Fruit fly (Drosophila melanogaster) whole organism, prepupa: ENCODE measurements around the gene sphe.

Experiments used
- Blimp-1 ChIP-seq: fragments of 200-800 bp; sonication (Bioruptor generic); optimal IDR thresholded peaks from 3 replicates; lab custom pipeline; 2017; ENCODE audit warnings: missing biosample characterization, missing genetic modification characterization, mild to moderate bottlenecking, moderate library complexity, missing genetic modification reagents
- CG10631 ChIP-seq: fragments of 200-800 bp; sonication (Bioruptor generic); optimal IDR thresholded peaks from 2 replicates; lab custom pipeline; 2016; ENCODE audit warnings: missing biosample characterization, missing genetic modification characterization
- CG11294 ChIP-seq: fragments of 200-800 bp; sonication (Bioruptor generic); IDR thresholded peaks from 2 replicates; pipeline ENCODE4 v1.3.6; 2022; ENCODE audit warnings: missing biosample characterization, missing genetic modification characterization
- CG16779 ChIP-seq: fragments of 200-800 bp; sonication (Bioruptor generic); optimal IDR thresholded peaks from 3 replicates; lab custom pipeline; 2017; ENCODE audit warnings: missing biosample characterization, mild to moderate bottlenecking, missing genetic modification characterization
- CG3032 ChIP-seq: fragments of 200-800 bp; optimal IDR thresholded peaks from 2 replicates; lab custom pipeline; 2019; ENCODE audit warnings: missing biosample characterization, mild to moderate bottlenecking, missing genetic modification characterization, moderate library complexity
- CG31627 ChIP-seq: fragments of 200-800 bp; sonication (Bioruptor generic); optimal IDR thresholded peaks from 3 replicates; lab custom pipeline; 2016; ENCODE audit warnings: missing biosample characterization, missing genetic modification characterization
- CG32006 ChIP-seq: fragments of 200-800 bp; sonication (Bioruptor generic); optimal IDR thresholded peaks from 3 replicates; lab custom pipeline; 2017; ENCODE audit warnings: missing biosample characterization, mild to moderate bottlenecking, missing genetic modification characterization
- CG4318 ChIP-seq: fragments of 200-800 bp; sonication (Bioruptor generic); optimal IDR thresholded peaks from 3 replicates; lab custom pipeline; 2017; ENCODE audit warnings: missing biosample characterization, mild to moderate bottlenecking, missing genetic modification characterization
- CG6163 ChIP-seq: fragments of 200-800 bp; sonication (Bioruptor generic); IDR thresholded peaks from 3 replicates; pipeline ENCODE4 v1.3.6; 2022; ENCODE audit warnings: missing biosample characterization, missing genetic modification characterization
- CG6276 ChIP-seq: fragments of 200-800 bp; sonication (Bioruptor generic); optimal IDR thresholded peaks from 2 replicates; lab custom pipeline; 2017; ENCODE audit warnings: missing biosample characterization, mild to moderate bottlenecking, missing genetic modification characterization
- CG6792 ChIP-seq: fragments of 200-800 bp; sonication (Bioruptor generic); optimal IDR thresholded peaks from 3 replicates; lab custom pipeline; 2016; ENCODE audit warnings: missing biosample characterization, missing genetic modification characterization
- CG6808 ChIP-seq: fragments of 200-800 bp; sonication (Bioruptor generic); optimal IDR thresholded peaks from 3 replicates; lab custom pipeline; 2017; ENCODE audit warnings: missing biosample characterization, missing genetic modification characterization, mild to moderate bottlenecking, moderate library complexity, missing genetic modification reagents
- CG6854 ChIP-seq: fragments of 200-800 bp; sonication (Bioruptor generic); optimal IDR thresholded peaks from 2 replicates; lab custom pipeline; 2017; ENCODE audit warnings: missing biosample characterization, mild to moderate bottlenecking, missing genetic modification characterization
- CG7368 ChIP-seq: fragments of 200-800 bp; sonication (Bioruptor generic); optimal IDR thresholded peaks from 3 replicates; lab custom pipeline; 2016; ENCODE audit warnings: missing biosample characterization, missing genetic modification characterization
- CG8119 ChIP-seq: fragments of 200-800 bp; sonication (Bioruptor generic); IDR thresholded peaks from 3 replicates; pipeline ENCODE4 v1.3.6; 2022; ENCODE audit warnings: missing biosample characterization, missing genetic modification characterization
- CG9139 ChIP-seq: fragments of 200-800 bp; sonication (Bioruptor generic); optimal IDR thresholded peaks from 3 replicates; lab custom pipeline; 2017; ENCODE audit warnings: missing biosample characterization, mild to moderate bottlenecking, missing genetic modification characterization
- Eip75B ChIP-seq: fragments of 200-800 bp; sonication (Bioruptor generic); optimal IDR thresholded peaks from 3 replicates; lab custom pipeline; 2016; ENCODE audit warnings: missing biosample characterization, missing genetic modification characterization
- Eip78C ChIP-seq: fragments of 200-800 bp; sonication (Bioruptor generic); peaks from one replicate; lab custom pipeline; 2016; ENCODE audit warnings: missing biosample characterization, missing genetic modification characterization
- Eip93F ChIP-seq: fragments of 200-800 bp; sonication (Bioruptor generic); optimal IDR thresholded peaks from 2 replicates; lab custom pipeline; 2016; ENCODE audit warnings: missing biosample characterization, mild to moderate bottlenecking, missing genetic modification characterization
- Ets96B ChIP-seq: fragments of 200-800 bp; optimal IDR thresholded peaks from 2 replicates; lab custom pipeline; 2019; ENCODE audit warnings: missing biosample characterization, mild to moderate bottlenecking, missing genetic modification characterization, moderate library complexity
- Gug ChIP-seq: fragments of 200-800 bp; sonication (Bioruptor generic); IDR thresholded peaks from 2 replicates; pipeline ENCODE4 v1.3.6; 2022; ENCODE audit warnings: missing biosample characterization, missing genetic modification characterization
- Hr38 ChIP-seq: sonication (Bioruptor generic); optimal IDR thresholded peaks from 2 replicates; lab custom pipeline; 2016; ENCODE audit warnings: missing biosample characterization, missing genetic modification characterization
- Hr4 ChIP-seq: fragments of 200-800 bp; sonication (Bioruptor generic); optimal IDR thresholded peaks from 3 replicates; lab custom pipeline; 2016; ENCODE audit warnings: missing biosample characterization, missing genetic modification characterization
- Met ChIP-seq: fragments of 200-800 bp; sonication (Bioruptor generic); optimal IDR thresholded peaks from 3 replicates; lab custom pipeline; 2016; ENCODE audit warnings: missing biosample characterization, missing genetic modification characterization
- OdsH ChIP-seq: fragments of 200-800 bp; sonication (Bioruptor generic); optimal IDR thresholded peaks from 3 replicates; lab custom pipeline; 2016; ENCODE audit warnings: missing biosample characterization, missing genetic modification characterization
- Smox ChIP-seq: fragments of 200-800 bp; sonication (Bioruptor generic); optimal IDR thresholded peaks from 3 replicates; lab custom pipeline; 2016; ENCODE audit warnings: missing biosample characterization, missing genetic modification characterization
- Sox102F ChIP-seq: fragments of 200-800 bp; sonication (Bioruptor generic); optimal IDR thresholded peaks from 2 replicates; lab custom pipeline; 2016; ENCODE audit warnings: missing biosample characterization, mild to moderate bottlenecking, missing genetic modification characterization
- achi ChIP-seq: fragments of 200-800 bp; sonication (Bioruptor generic); optimal IDR thresholded peaks from 3 replicates; lab custom pipeline; 2016; ENCODE audit warnings: missing biosample characterization, missing genetic modification characterization
- acj6 ChIP-seq: fragments of 200-800 bp; sonication (Bioruptor generic); optimal IDR thresholded peaks from 3 replicates; lab custom pipeline; 2016; ENCODE audit warnings: missing biosample characterization, missing genetic modification characterization
- cyc ChIP-seq: fragments of 200-800 bp; sonication (Bioruptor generic); optimal IDR thresholded peaks from 3 replicates; lab custom pipeline; 2016; ENCODE audit warnings: missing biosample characterization, missing genetic modification characterization
- dac ChIP-seq: fragments of 200-800 bp; sonication (Bioruptor generic); optimal IDR thresholded peaks from 2 replicates; lab custom pipeline; 2017; ENCODE audit warnings: missing biosample characterization, mild to moderate bottlenecking, missing genetic modification characterization
- dsx ChIP-seq: fragments of 200-800 bp; optimal IDR thresholded peaks from 3 replicates; lab custom pipeline; 2019; ENCODE audit warnings: missing biosample characterization, mild to moderate bottlenecking, missing genetic modification characterization, moderate library complexity; ENCODE audit not compliant: poor library complexity, severe bottlenecking
- eg ChIP-seq: fragments of 200-800 bp; sonication (Bioruptor generic); IDR thresholded peaks from 3 replicates; pipeline ENCODE4 v1.3.6; 2022; ENCODE audit warnings: missing biosample characterization, missing genetic modification characterization
- esn ChIP-seq: fragments of 200-800 bp; sonication (Bioruptor generic); optimal IDR thresholded peaks from 2 replicates; lab custom pipeline; 2016; ENCODE audit warnings: missing biosample characterization, mild to moderate bottlenecking, missing genetic modification characterization, moderate library complexity
- fd59A ChIP-seq: fragments of 200-800 bp; sonication (Bioruptor generic); optimal IDR thresholded peaks from 2 replicates; lab custom pipeline; 2017; ENCODE audit warnings: missing biosample characterization, mild to moderate bottlenecking, missing genetic modification characterization, missing genetic modification reagents
- fd85E ChIP-seq: fragments of 200-800 bp; sonication (Bioruptor generic); optimal IDR thresholded peaks from 3 replicates; lab custom pipeline; 2016; ENCODE audit warnings: missing biosample characterization, missing genetic modification characterization
- lz ChIP-seq: fragments of 200-800 bp; sonication (Bioruptor generic); optimal IDR thresholded peaks from 3 replicates; lab custom pipeline; 2016; ENCODE audit warnings: missing biosample characterization, missing genetic modification characterization
- pdm3 ChIP-seq: fragments of 200-800 bp; sonication (Bioruptor generic); optimal IDR thresholded peaks from 3 replicates; lab custom pipeline; 2016; ENCODE audit warnings: missing biosample characterization, missing genetic modification characterization
- spab ChIP-seq: fragments of 200-800 bp; sonication (Bioruptor generic); optimal IDR thresholded peaks from 2 replicates; lab custom pipeline; 2017; ENCODE audit warnings: missing biosample characterization, mild to moderate bottlenecking, missing genetic modification characterization, missing genetic modification reagents
- ss ChIP-seq, 2 experiments: fragments of 200-800 bp; sonication (Bioruptor generic); optimal IDR thresholded peaks; 2 replicates in 1 of 2; 3 replicates in 1 of 2; lab custom pipeline; 2017 to 2018; ENCODE audit warnings: mild to moderate bottlenecking in 2 of 2, missing biosample characterization in 2 of 2, missing genetic modification characterization in 2 of 2, moderate library complexity in 1 of 2
- svp ChIP-seq: fragments of 200-800 bp; sonication (Bioruptor generic); peaks from one replicate; lab custom pipeline; 2016; ENCODE audit warnings: missing biosample characterization, missing genetic modification characterization
- topi ChIP-seq: fragments of 200-800 bp; sonication (Bioruptor generic); optimal IDR thresholded peaks from 3 replicates; lab custom pipeline; 2016; ENCODE audit warnings: missing biosample characterization, missing genetic modification characterization

The sphe gene

DNA sequence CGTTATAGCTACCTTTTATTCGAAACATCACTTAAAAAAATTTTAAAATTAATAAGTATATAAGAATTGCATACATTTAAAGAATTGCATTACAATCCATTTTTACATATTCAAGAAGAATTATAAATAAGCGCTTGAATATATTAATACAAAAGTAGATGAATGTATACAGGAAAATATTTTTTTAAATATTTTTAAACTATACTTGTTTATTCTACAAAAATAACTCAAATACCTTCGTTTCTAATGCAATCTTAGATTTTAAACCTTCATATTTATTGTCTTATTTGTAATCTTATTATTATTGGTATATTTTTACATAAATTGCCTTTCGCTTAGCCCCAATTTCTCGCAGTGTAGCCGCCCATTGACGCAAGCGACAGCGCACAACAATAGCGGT, 24.6 kb downstream of the sphe start (continued):
- TF ChIP-seq CG6163 (GFP tag; lab: Robert Waterston, UW) (0 out of 3 replicates have a peak, but pooled peaks have one; percentile 28), Hr4 (GFP tag; lab: Kevin White, UChicago) (no peak), Eip75B (no peak), Ets96B (tag; lab: Kevin White, UChicago) (no peak), CG6792 (GFP tag; lab: Kevin White, UChicago) (peak; percentile 4), CG32006 (GFP tag; lab: Kevin White, UChicago) (peak; percentile 53), OdsH (GFP tag; lab: Kevin White, UChicago) (peak; percentile 19), topi (GFP tag; lab: Kevin White, UChicago) (no peak), dsx (GFP tag; lab: Kevin White, UChicago) (peak; percentile 4), CG16779 (tag; lab: Kevin White, UChicago) (no peak), ss (GFP tag; optimal IDR thresholded peaks at IDR 0.05; lab: Kevin White, UChicago) (no peak), spab (GFP tag; lab: Kevin White, UChicago) (no peak), Smox (GFP tag; lab: Kevin White, UChicago) (no peak), CG6276 (GFP tag; lab: Kevin White, UChicago) (no peak), Gug (GFP tag; lab: Robert Waterston, UW) (no peak), CG8119 (peak; percentile 50; the same call in 2 of the 3 replicates), CG7368 (GFP tag; lab: Kevin White, UChicago) (no peak)

DNA sequence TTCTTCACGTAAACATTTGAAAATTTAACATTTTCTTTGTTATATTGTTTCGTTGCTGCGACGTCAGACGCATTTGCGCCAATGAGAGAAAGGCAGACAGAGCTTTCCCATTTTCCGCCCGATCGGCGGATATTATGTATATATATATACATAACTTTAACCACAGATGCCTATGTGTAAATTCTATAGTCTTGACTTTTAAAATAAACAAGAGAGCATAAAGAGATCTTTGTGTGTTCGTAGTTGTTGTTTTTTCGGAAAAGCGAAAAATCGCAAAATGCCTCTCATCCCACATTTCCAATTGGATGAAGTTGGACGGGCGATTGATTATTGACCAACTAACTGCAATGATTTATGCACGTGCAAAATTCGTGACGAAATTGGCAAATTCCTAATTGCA, 25.1 kb downstream of the sphe start, which contains the start of gene CG13012:
Gene CG13012, minus strand, starts transcription at position 101 of the 400 bp plus-strand sequence.
- TF ChIP-seq Eip78C (GFP tag; lab: Kevin White, UChicago) (peak; percentile 52), OdsH (GFP tag; lab: Kevin White, UChicago) (no peak)

DNA sequence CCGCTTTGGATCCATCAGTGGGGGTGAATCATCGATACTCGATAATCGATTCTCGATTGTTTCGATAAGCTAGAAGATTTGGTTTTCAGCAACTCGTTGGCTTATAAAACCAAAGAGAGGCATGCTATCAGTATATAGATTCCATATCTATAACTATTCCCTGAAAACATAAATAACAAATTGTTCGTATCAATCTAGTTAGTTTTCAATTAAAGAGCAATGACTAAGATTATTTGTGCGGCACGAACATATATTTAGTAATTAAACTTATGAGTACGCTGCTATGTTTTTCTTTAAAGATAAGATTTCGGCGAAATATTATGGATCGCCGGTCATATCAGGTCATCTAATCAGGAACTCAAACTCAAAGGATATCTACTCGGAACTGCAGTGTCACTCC, 27.2 kb downstream of the sphe start:
- TF ChIP-seq Eip93F (GFP tag; lab: Kevin White, UChicago): no peak
- no peak for TF ChIP-seq lz (GFP tag; lab: Kevin White, UChicago)
- TF ChIP-seq eg (GFP tag; lab: Robert Waterston, UW): no peak
- no peak for TF ChIP-seq Gug (GFP tag; lab: Robert Waterston, UW)
- no peak for TF ChIP-seq topi (GFP tag; lab: Kevin White, UChicago)
- no peak for TF ChIP-seq CG6808 (GFP tag; lab: Kevin White, UChicago)
- TF ChIP-seq Eip78C (GFP tag; lab: Kevin White, UChicago): no peak
- no peak for TF ChIP-seq cyc (GFP tag; lab: Kevin White, UChicago)
- no peak for TF ChIP-seq Hr38
- TF ChIP-seq CG16779 (tag; lab: Kevin White, UChicago): no peak
- TF ChIP-seq CG9139 (GFP tag; lab: Kevin White, UChicago): no peak
- TF ChIP-seq pdm3: no peak
- TF ChIP-seq, all 60 proteins: peak for 0

DNA sequence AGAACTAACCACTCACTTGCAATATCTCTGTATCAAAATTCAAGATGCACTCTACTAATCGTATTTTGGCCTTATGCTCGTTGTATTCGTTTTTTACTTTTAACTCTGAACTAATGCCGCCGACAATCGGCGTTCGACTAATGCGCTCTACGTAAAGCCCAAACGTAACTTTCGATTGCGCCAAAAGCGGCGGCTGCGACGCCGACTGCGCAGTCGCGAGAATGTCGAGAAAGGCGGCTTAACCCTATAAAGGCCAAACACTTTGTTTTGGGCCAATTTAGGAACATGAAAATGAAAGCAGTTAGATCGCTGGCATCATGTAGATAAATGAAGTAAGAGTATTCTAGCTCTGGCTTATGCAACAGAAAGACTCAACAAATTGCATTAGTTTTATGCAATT, 28.9 kb downstream of the sphe start:
- TF ChIP-seq achi (GFP tag; lab: Kevin White, UChicago) (no peak), CG6854 (GFP tag; lab: Kevin White, UChicago) (no peak), Met (no peak), Blimp-1 (GFP tag; lab: Kevin White, UChicago) (no peak), CG8119 (no peak), CG3032 (tag; lab: Kevin White, UChicago) (no peak), CG7368 (GFP tag; lab: Kevin White, UChicago) (no peak)
- TF ChIP-seq, all 60 proteins: peak for 0

DNA sequence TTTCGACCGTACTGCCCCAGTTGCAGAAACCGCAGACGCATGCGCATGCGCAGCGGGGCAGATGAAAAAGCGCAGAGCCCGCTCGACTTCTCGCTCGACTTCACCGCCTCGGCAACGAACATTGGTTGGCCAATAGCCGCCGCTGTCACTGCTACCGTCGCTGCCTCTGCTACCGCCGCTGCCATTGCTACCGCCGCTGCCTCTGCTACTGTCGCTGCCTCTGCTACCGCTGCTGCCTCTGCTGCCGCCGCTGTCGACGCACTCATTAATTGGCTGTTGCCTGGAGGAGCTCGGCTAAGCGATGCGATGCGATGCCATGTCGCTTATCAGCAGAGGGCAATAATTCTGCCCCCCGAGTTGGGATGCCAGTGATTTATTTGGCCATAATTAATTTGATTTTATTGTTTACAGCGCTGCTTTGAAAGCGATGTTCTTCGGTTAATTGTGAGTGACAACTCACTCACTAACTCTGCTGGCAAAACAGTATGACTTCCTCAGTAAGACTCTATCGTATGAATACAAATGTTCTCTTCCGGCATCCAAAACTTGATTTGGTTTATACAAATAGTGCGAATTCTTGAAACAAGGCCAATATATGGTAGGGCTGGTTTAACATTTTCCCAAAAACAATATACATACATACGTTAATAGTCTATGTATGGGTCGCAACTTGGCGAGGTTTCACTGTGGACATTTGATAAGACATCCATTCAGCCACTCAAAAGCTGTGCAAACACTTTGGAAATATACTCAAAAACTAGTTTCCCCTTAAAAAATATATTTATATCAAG, 30.9 kb downstream of the sphe start:
- peak; percentile 32 for TF ChIP-seq CG31627 (GFP tag; lab: Kevin White, UChicago)
- no peak for TF ChIP-seq CG11294
- no peak for TF ChIP-seq spab (GFP tag; lab: Kevin White, UChicago)
- TF ChIP-seq CG10631 (GFP tag; lab: Kevin White, UChicago): no peak
- TF ChIP-seq fd85E (GFP tag; lab: Kevin White, UChicago): no peak
- peak; percentile 10 for TF ChIP-seq OdsH (GFP tag; lab: Kevin White, UChicago)
- no peak for TF ChIP-seq CG8119
- TF ChIP-seq dac: no peak
- TF ChIP-seq Sox102F: peak; percentile 22
- TF ChIP-seq esn (GFP tag; lab: Kevin White, UChicago): peak; percentile 3
- no peak for TF ChIP-seq cyc (GFP tag; lab: Kevin White, UChicago)
- TF ChIP-seq svp (GFP tag; lab: Kevin White, UChicago): peak; percentile 90
- TF ChIP-seq acj6: peak; percentile 0
- no peak for TF ChIP-seq fd59A
- no peak for TF ChIP-seq Eip75B
- no peak for TF ChIP-seq achi (GFP tag; lab: Kevin White, UChicago)
- TF ChIP-seq CG4318 (GFP tag; lab: Kevin White, UChicago): no peak
